Worm (Caenorhabditis elegans) whole organism, L4/young adult: Measurements from ENCODE around the gene best-16.

ENCODE experiments used
- W03F9.2 ChIP-seq: fragments of 150-350 bp; optimal IDR thresholded peaks from 2 replicates; lab custom pipeline; 2014; ENCODE audit warnings: missing biosample characterization, missing genetic modification characterization
- dao-5 ChIP-seq: sonication (generic microtip); optimal IDR thresholded peaks from 2 replicates; lab custom pipeline; 2016; ENCODE audit warnings: missing genotype, missing genetic modification characterization, moderate library complexity, missing compliant biosample characterization
- him-1 ChIP-seq: sonication (generic microtip); optimal IDR thresholded peaks from 2 replicates; lab custom pipeline; 2016; ENCODE audit warnings: missing genotype, missing genetic modification reagents, missing genetic modification characterization, missing compliant biosample characterization

ce11 chrIV:7230935-7231334 lies 35.3 kb upstream of the best-16 start, which contains the start of gene D2024.4:
- TF ChIP-seq him-1 (tag; lab: Kevin White, UChicago), result no peak
- TF ChIP-seq W03F9.2, result no peak
- TF ChIP-seq dao-5, result no peak
